Fruit fly (Drosophila melanogaster): Measurements from ENCODE around the gene Gas41.

Gas41 gene

DNA sequence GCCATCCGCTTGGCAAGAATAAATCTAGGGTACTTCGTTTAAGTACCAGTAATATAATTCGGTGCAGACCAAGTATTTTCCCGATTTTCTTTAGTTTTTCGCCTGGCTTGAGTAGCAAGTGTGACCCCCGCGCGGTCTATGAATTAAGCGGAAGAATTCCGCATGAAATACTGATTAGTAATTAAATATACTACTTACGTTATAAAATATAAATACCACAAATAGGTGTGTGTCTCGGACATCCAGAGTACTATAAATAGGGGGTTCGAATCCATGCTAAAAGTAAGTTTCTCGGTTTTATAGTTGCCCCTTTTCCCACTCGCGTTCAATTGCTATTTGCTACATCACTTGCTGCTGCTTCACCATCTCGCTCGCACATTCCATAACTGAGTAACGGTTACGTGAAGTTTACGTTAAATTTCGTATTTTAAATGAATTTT lies 21.6 kb upstream of the Gas41 start, which contains the start of gene snRNP-U1-70K (continued):
- TF ChIP-seq CG13894 (tag; optimal IDR thresholded peaks at IDR 0.05) (no peak), CG14441 (GFP tag; IDR thresholded peaks at IDR 0.05) (no peak), ap (GFP tag; IDR thresholded peaks at IDR 0.05) (no peak), Elba2 (GFP tag; optimal IDR thresholded peaks at IDR 0.05) (no peak), CG10462 (GFP tag; optimal IDR thresholded peaks at IDR 0.05) (no peak), Lhr (GFP tag; optimal IDR thresholded peaks at IDR 0.05) (peak; percentile 82), amos (GFP tag; IDR thresholded peaks at IDR 0.05; ENCODE audit: partially characterized antibody) (peak; percentile 43), her (GFP tag; optimal IDR thresholded peaks at IDR 0.05) (no peak), CG4730 (GFP tag; IDR thresholded peaks at IDR 0.05) (no peak), Asciz (GFP tag; optimal IDR thresholded peaks at IDR 0.05) (no peak), zen2 (GFP tag; IDR thresholded peaks at IDR 0.05; ENCODE audit: partially characterized antibody) (no peak), h (optimal IDR thresholded peaks at IDR 0.05) (no peak), CG9215 (GFP tag; IDR thresholded peaks at IDR 0.05) (no peak), Rfx (GFP tag; IDR thresholded peaks at IDR 0.05) (peak; percentile 50), Max (GFP tag; optimal IDR thresholded peaks at IDR 0.05) (peak; percentile 21), C15 (GFP tag; IDR thresholded peaks at IDR 0.05) (no peak), stc (GFP tag; IDR thresholded peaks at IDR 0.05) (no peak), Hsf (GFP tag; optimal IDR thresholded peaks at IDR 0.05) (no peak), CG2116 (GFP tag; optimal IDR thresholded peaks at IDR 0.05) (peak; percentile 34), Oaz (GFP tag; IDR thresholded peaks at IDR 0.05) (no peak), corto (GFP tag; optimal IDR thresholded peaks at IDR 0.05) (no peak), CG13296 (GFP tag; optimal IDR thresholded peaks at IDR 0.05) (no peak), Nf-YA (GFP tag; IDR thresholded peaks at IDR 0.05) (no peak), CG33213 (GFP tag; optimal IDR thresholded peaks at IDR 0.05) (peak; percentile 40), CG18262 (tag; optimal IDR thresholded peaks at IDR 0.05) (no peak), CG18764 (GFP tag; optimal IDR thresholded peaks at IDR 0.05) (no peak), MTF-1 (GFP tag; optimal IDR thresholded peaks at IDR 0.05; ENCODE audit: borderline replicate concordance) (no peak), hth (optimal IDR thresholded peaks at IDR 0.05) (no peak), slp2 (GFP tag; optimal IDR thresholded peaks at IDR 0.05) (no peak), cg (GFP tag; optimal IDR thresholded peaks at IDR 0.05) (no peak), gem (tag; optimal IDR thresholded peaks at IDR 0.05) (no peak), salm (tag; optimal IDR thresholded peaks at IDR 0.05) (no peak), kay (GFP tag; optimal IDR thresholded peaks at IDR 0.05) (no peak), cwo (GFP tag; optimal IDR thresholded peaks at IDR 0.05) (no peak), CG4424 (GFP tag; optimal IDR thresholded peaks at IDR 0.05) (no peak), Med (GFP tag) (peak; percentile 83), MBD-R2 (GFP tag; IDR thresholded peaks at IDR 0.05) (no peak; the same call in 1 of the 2 replicates), Mrtf (GFP tag; IDR thresholded peaks at IDR 0.05) (no peak), unc-4 (GFP tag; IDR thresholded peaks at IDR 0.05; ENCODE audit: partially characterized antibody) (peak; percentile 44; the same call in 1 of the 2 replicates), stwl (tag; optimal IDR thresholded peaks at IDR 0.05) (peak; percentile 93), CG10959 (GFP tag; IDR thresholded peaks at IDR 0.05) (no peak), bsh (GFP tag; optimal IDR thresholded peaks at IDR 0.05) (no peak), CG7372 (GFP tag; IDR thresholded peaks at IDR 0.05) (no peak; the same call in 1 of the 2 replicates), cas (GFP tag; IDR thresholded peaks at IDR 0.05) (no peak), CG12744 (GFP tag; optimal IDR thresholded peaks at IDR 0.05) (no peak), CG14710 (tag; optimal IDR thresholded peaks at IDR 0.05) (peak; percentile 99), CG14014 (GFP tag; IDR thresholded peaks at IDR 0.05) (no peak), CG12155 (GFP tag; optimal IDR thresholded peaks at IDR 0.05) (no peak), p53 (GFP tag; optimal IDR thresholded peaks at IDR 0.05) (no peak), Rx (GFP tag; IDR thresholded peaks at IDR 0.05) (no peak), Bgb (GFP tag; IDR thresholded peaks at IDR 0.05; ENCODE audit: partially characterized antibody) (peak; percentile 65), CG14860 (GFP tag; IDR thresholded peaks at IDR 0.05; ENCODE audit: partially characterized antibody) (no peak)

All from whole organism, embryonic.